Fruit fly (Drosophila melanogaster) whole organism, pupa: ENCODE results near the gene CG42300.

ENCODE experiments used
- CG12605 ChIP-seq: fragments of 200-800 bp; sonication (Bioruptor generic); IDR thresholded peaks from 2 replicates; pipeline ENCODE4 v1.3.6; 2022; ENCODE audit warnings: missing biosample characterization, missing genetic modification characterization
- CG15710 ChIP-seq: fragments of 200-800 bp; sonication (Bioruptor generic); optimal IDR thresholded peaks from 2 replicates; lab custom pipeline; 2018; ENCODE audit warnings: missing biosample characterization, mild to moderate bottlenecking, missing genetic modification characterization, moderate library complexity
- CG34367 ChIP-seq: fragments of 200-800 bp; sonication (Bioruptor generic); optimal IDR thresholded peaks from 2 replicates; lab custom pipeline; 2018; ENCODE audit warnings: missing biosample characterization, mild to moderate bottlenecking, missing genetic modification characterization
- CG4496 ChIP-seq: fragments of 200-800 bp; sonication (Bioruptor generic); IDR thresholded peaks from 3 replicates; pipeline ENCODE4 v1.3.6; 2022; ENCODE audit warnings: missing biosample characterization, missing genetic modification characterization
- CG8159 ChIP-seq: fragments of 200-800 bp; sonication (Bioruptor generic); optimal IDR thresholded peaks from 3 replicates; lab custom pipeline; 2018; ENCODE audit warnings: missing biosample characterization, mild to moderate bottlenecking, missing genetic modification characterization, moderate library complexity
- CG9948 ChIP-seq: fragments of 200-800 bp; sonication (Bioruptor generic); optimal IDR thresholded peaks from 2 replicates; lab custom pipeline; 2018; ENCODE audit warnings: missing biosample characterization, mild to moderate bottlenecking, missing genetic modification characterization, moderate library complexity
- EcR ChIP-seq: fragments of 200-800 bp; sonication (Bioruptor generic); optimal IDR thresholded peaks from 3 replicates; lab custom pipeline; 2019; ENCODE audit warnings: missing biosample characterization, missing genetic modification characterization, mild to moderate bottlenecking, moderate library complexity, missing genetic modification reagents
- Ets98B ChIP-seq: fragments of 200-800 bp; sonication (Bioruptor generic); IDR thresholded peaks from 2 replicates; pipeline ENCODE4 v1.3.6; 2022; ENCODE audit warnings: missing biosample characterization, missing genetic modification characterization
- Pif1A ChIP-seq: fragments of 200-800 bp; sonication (Bioruptor generic); optimal IDR thresholded peaks from 3 replicates; lab custom pipeline; 2016; ENCODE audit warnings: missing biosample characterization, missing genetic modification characterization
- gl ChIP-seq: fragments of 200-800 bp; sonication (Bioruptor generic); optimal IDR thresholded peaks from 2 replicates; lab custom pipeline; 2018; ENCODE audit warnings: missing biosample characterization, mild to moderate bottlenecking, missing genetic modification characterization

- TF ChIP-seq CG12605 (GFP tag; lab: Robert Waterston, UW) (no peak), CG9948 (tag; lab: Kevin White, UChicago) (no peak), gl (no peak), CG4496 (GFP tag; lab: Robert Waterston, UW) (no peak), EcR (GFP tag; lab: Kevin White, UChicago) (no peak), Pif1A (no peak), CG8159 (tag; lab: Kevin White, UChicago) (no peak), CG15710 (tag; lab: Kevin White, UChicago) (no peak), Ets98B (GFP tag; lab: Robert Waterston, UW) (no peak), CG34367 (tag; lab: Kevin White, UChicago) (no peak)
These were observed 46.6 kb upstream of the CG42300 start for dm6 chrX:15602438-15602837.
